Fruit fly (Drosophila melanogaster): ENCODE measurements around the gene CG32107.

The CG32107 gene

dm6 chr3L:12843056-12843799, 17.9 kb downstream of the CG32107 start, which contains the start of gene nebu (continued):
- no peak for TF ChIP-seq bbx (GFP tag; IDR thresholded peaks at IDR 0.05; ENCODE audit: partially characterized antibody)
- TF ChIP-seq prd (optimal IDR thresholded peaks at IDR 0.05): no peak
- TF ChIP-seq prd (GFP tag; IDR thresholded peaks at IDR 0.05): peak; percentile 97
- peak; percentile 95 for TF ChIP-seq crc (GFP tag; optimal IDR thresholded peaks at IDR 0.05)
- TF ChIP-seq Deaf1 (tag; optimal IDR thresholded peaks at IDR 0.05): peak; percentile 86
- peak; percentile 95 for TF ChIP-seq CG6813 (GFP tag; optimal IDR thresholded peaks at IDR 0.05)
- TF ChIP-seq ab (GFP tag; optimal IDR thresholded peaks at IDR 0.05): peak; percentile 95
- TF ChIP-seq CG9876 (GFP tag; optimal IDR thresholded peaks at IDR 0.05): peak; percentile 92
- peak; percentile 96 for TF ChIP-seq emc (GFP tag; optimal IDR thresholded peaks at IDR 0.05)
- TF ChIP-seq Vsx1 (GFP tag; optimal IDR thresholded peaks at IDR 0.05): peak; percentile 87
- TF ChIP-seq Fer3 (tag; optimal IDR thresholded peaks at IDR 0.05): peak; percentile 97
- TF ChIP-seq CG43689 (GFP tag; IDR thresholded peaks at IDR 0.05): peak; percentile 89
- TF ChIP-seq klu (GFP tag; IDR thresholded peaks at IDR 0.05): peak; percentile 94
- peak; percentile 64; the same call in 2 of the 3 replicates for TF ChIP-seq z (GFP tag; IDR thresholded peaks at IDR 0.05)
- TF ChIP-seq CG12744 (GFP tag; optimal IDR thresholded peaks at IDR 0.05): peak; percentile 96
- TF ChIP-seq CG16863 (GFP tag; optimal IDR thresholded peaks at IDR 0.05): peak; percentile 93
- peak; percentile 92 for TF ChIP-seq C15 (GFP tag; IDR thresholded peaks at IDR 0.05)
- TF ChIP-seq nmo (GFP tag; optimal IDR thresholded peaks at IDR 0.05): peak; percentile 88
- peak; percentile 99 for TF ChIP-seq Atf6 (GFP tag; IDR thresholded peaks at IDR 0.05)
- TF ChIP-seq lilli (GFP tag; optimal IDR thresholded peaks at IDR 0.05): peak; percentile 98
- TF ChIP-seq Ptx1 (GFP tag; IDR thresholded peaks at IDR 0.05): peak; percentile 97
- peak; percentile 81 for TF ChIP-seq trh (GFP tag; optimal IDR thresholded peaks at IDR 0.05)
- TF ChIP-seq run (tag; optimal IDR thresholded peaks at IDR 0.05): peak; percentile 84
- peak; percentile 93 for TF ChIP-seq CG32767 (GFP tag; IDR thresholded peaks at IDR 0.05)
- TF ChIP-seq CG30431 (GFP tag; optimal IDR thresholded peaks at IDR 0.05): peak; percentile 84
- peak; percentile 96 for TF ChIP-seq tin (GFP tag; optimal IDR thresholded peaks at IDR 0.05)
- TF ChIP-seq zen2 (GFP tag; IDR thresholded peaks at IDR 0.05; ENCODE audit: partially characterized antibody): no peak
- TF ChIP-seq jigr1 (GFP tag; IDR thresholded peaks at IDR 0.05): no peak; the same call in 2 of the 3 replicates
- peak; percentile 97 for TF ChIP-seq BtbVII (GFP tag; optimal IDR thresholded peaks at IDR 0.05)
- peak; percentile 73; the same call in 1 of the 2 replicates for TF ChIP-seq CG10321 (GFP tag; IDR thresholded peaks at IDR 0.05)
- TF ChIP-seq Fer2 (tag; optimal IDR thresholded peaks at IDR 0.05): peak; percentile 92
- TF ChIP-seq HmgZ (tag; optimal IDR thresholded peaks at IDR 0.05): peak; percentile 98
- TF ChIP-seq CG6272 (GFP tag; IDR thresholded peaks at IDR 0.05): no peak
- peak; percentile 96 for TF ChIP-seq CG1792 (GFP tag; optimal IDR thresholded peaks at IDR 0.05)
- TF ChIP-seq pita (GFP tag; optimal IDR thresholded peaks at IDR 0.05): no peak
- TF ChIP-seq CG3281 (GFP tag; optimal IDR thresholded peaks at IDR 0.05): peak; percentile 98
- TF ChIP-seq btn (GFP tag; optimal IDR thresholded peaks at IDR 0.05): peak; percentile 81
- TF ChIP-seq CG7745 (tag; optimal IDR thresholded peaks at IDR 0.05): no peak
- TF ChIP-seq HmgD (GFP tag; optimal IDR thresholded peaks at IDR 0.05): peak; percentile 97
- peak; percentile 96 for TF ChIP-seq HLH3B (GFP tag; IDR thresholded peaks at IDR 0.05)
- no peak for TF ChIP-seq Gsc (GFP tag; IDR thresholded peaks at IDR 0.05)
- peak; percentile 62 for TF ChIP-seq ac (GFP tag; optimal IDR thresholded peaks at IDR 0.05)
- no peak; the same call in 1 of the 2 replicates for TF ChIP-seq CG4404 (GFP tag; IDR thresholded peaks at IDR 0.05)
- TF ChIP-seq nau (GFP tag; optimal IDR thresholded peaks at IDR 0.05): peak; percentile 93
- TF ChIP-seq Lhr (GFP tag; optimal IDR thresholded peaks at IDR 0.05): peak; percentile 59
- peak; percentile 96 for TF ChIP-seq maf-S (GFP tag; optimal IDR thresholded peaks at IDR 0.05)
- peak; percentile 96 for TF ChIP-seq unpg (GFP tag; optimal IDR thresholded peaks at IDR 0.05)
- peak; percentile 94 for TF ChIP-seq CG13775 (GFP tag; optimal IDR thresholded peaks at IDR 0.05)
- peak; percentile 79 for TF ChIP-seq Nf-YB (GFP tag; optimal IDR thresholded peaks at IDR 0.05)
- peak; percentile 89 for TF ChIP-seq CG10462 (GFP tag; optimal IDR thresholded peaks at IDR 0.05)
